Worm (Caenorhabditis elegans): Measurements from ENCODE around the gene mig-6.

mig-6 gene

DNA sequence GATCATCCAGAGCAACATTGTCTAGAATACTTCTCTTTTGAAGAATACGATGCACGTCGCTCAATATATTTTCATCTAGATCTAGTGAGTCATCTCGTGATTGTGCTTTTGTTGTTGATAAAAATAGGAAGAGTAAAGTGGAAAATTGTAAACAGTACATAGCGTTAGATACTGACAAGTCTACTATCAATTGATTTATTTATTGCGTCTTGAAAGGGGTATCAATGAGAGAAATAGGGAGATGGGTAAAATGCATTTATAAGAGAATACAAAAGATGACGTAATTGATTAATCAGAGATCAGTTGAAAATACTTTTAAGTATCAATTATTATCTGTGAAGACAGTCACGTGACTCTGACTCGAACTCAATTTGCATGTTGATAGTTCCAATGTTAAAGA is 9.9 kb downstream of the mig-6 start, which contains the start of gene txt-5 (continued):
- TF ChIP-seq daf-12 (tag; optimal IDR thresholded peaks at IDR 0.05) (no peak), lin-29 (GFP tag; IDR thresholded peaks at IDR 0.05) (no peak), lir-3 (tag; optimal IDR thresholded peaks at IDR 0.05) (no peak)

DNA sequence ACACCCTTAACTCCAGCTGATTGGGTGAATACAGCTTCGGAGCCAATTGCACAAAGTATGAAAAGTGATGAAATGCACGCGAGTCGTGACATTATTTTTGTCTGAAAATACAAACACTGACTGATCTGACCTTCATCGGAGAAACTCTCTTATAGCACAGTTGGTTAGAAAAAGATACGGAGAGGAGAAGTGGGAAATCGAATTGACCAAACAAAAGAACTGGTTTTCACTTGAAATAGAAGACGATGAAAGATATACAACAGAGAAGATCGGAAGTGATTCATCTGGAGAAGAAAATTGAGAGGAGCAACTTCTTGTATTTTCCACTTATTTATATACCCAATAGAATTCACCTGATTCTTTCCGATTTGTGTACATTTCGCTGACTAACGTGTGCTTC is 10.8 kb downstream of the mig-6 start, which contains the start of gene ttr-33:
Gene ttr-33, minus strand, starts transcription at position 101 of the 400 bp plus-strand sequence.
- peak; percentile 4 for TF ChIP-seq nhr-28 (tag; optimal IDR thresholded peaks at IDR 0.05)
- TF ChIP-seq nhr-6 (tag; optimal IDR thresholded peaks at IDR 0.05), result no peak
- peak; percentile 5 for TF ChIP-seq ama-1 (optimal IDR thresholded peaks at IDR 0.05)

DNA sequence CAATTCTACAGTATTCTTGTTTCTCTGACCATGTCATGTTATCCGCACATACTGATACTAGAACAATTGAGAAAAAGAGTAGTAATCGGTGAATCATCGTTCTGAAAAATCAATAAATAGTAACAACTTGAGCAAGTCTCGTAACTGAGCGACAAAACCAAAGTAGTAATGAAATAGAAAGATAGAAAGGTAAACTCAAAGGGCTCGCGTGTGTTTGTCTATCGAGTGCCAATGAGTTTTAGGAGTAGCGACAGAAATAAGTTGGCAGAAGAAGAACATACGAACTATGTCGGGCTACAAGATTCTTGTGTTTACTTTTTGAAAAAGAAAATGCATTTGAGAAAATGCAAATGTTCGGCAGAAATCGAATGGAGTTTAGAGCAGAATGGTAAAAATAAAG is 12.5 kb downstream of the mig-6 start, which contains the start of gene C37C3.12:
Gene C37C3.12, minus strand, starts transcription at position 101 of the 400 bp plus-strand sequence.
- TF ChIP-seq snpc-4 (tag; optimal IDR thresholded peaks at IDR 0.05), result no peak
- TF ChIP-seq mxl-2 (GFP tag; conservative IDR thresholded peaks at IDR 0.05), result no peak
- no peak for TF ChIP-seq attf-4 (tag; optimal IDR thresholded peaks at IDR 0.05)
- TF ChIP-seq nhr-76 (tag; optimal IDR thresholded peaks at IDR 0.05), result no peak
- TF ChIP-seq lin-15B (tag; optimal IDR thresholded peaks at IDR 0.05), result no peak
- TF ChIP-seq unc-130 (GFP tag; optimal IDR thresholded peaks at IDR 0.05), result no peak
- TF ChIP-seq F44E2.7 (GFP tag; IDR thresholded peaks at IDR 0.05), result no peak
- no peak for TF ChIP-seq daf-12 (tag; optimal IDR thresholded peaks at IDR 0.05)
- TF ChIP-seq mdl-1 (tag; optimal IDR thresholded peaks at IDR 0.05), result no peak
- TF ChIP-seq zfp-3 (GFP tag; conservative IDR thresholded peaks at IDR 0.05), result no peak
- TF ChIP-seq Y105C5A.15 (GFP tag; IDR thresholded peaks at IDR 0.05), result no peak
- TF ChIP-seq T20F7.1 (GFP tag; optimal IDR thresholded peaks at IDR 0.05), result no peak
- no peak for TF ChIP-seq tra-1 (GFP tag; IDR thresholded peaks at IDR 0.05)
- TF ChIP-seq hmg-1.1 (GFP tag; IDR thresholded peaks at IDR 0.05), result no peak
- no peak for TF ChIP-seq nhr-77 (tag; optimal IDR thresholded peaks at IDR 0.05)
- TF ChIP-seq ZK337.2 (GFP tag; IDR thresholded peaks at IDR 0.05), result no peak
- no peak for TF ChIP-seq madf-9 (GFP tag; conservative IDR thresholded peaks at IDR 0.05)
- TF ChIP-seq ztf-7 (tag; optimal IDR thresholded peaks at IDR 0.05), result no peak

DNA sequence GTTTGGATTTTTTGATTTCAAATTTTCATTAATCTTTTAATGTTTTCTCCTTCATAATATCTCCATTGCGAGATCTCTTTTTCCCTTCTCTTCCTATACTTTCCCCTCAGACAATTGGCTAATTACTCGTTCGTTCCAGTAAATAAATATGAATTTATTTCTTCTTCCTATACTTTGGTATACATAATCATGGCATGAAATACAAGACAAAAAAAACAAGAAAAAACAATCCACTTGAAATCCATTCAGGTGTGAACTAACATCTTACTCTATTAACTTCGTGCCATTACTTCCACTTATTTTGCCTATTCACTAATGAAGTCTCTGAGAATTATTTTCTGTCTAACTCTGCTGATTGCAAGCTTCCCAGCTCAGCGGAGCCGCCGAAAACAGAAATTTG is 15.2 kb downstream of the mig-6 start, which contains the start of gene grd-8:
Gene grd-8, plus strand, starts transcription at position 301 of the 400 bp plus-strand sequence.
- TF ChIP-seq gei-8 (GFP tag; optimal IDR thresholded peaks at IDR 0.05) (no peak), lin-15B (tag; optimal IDR thresholded peaks at IDR 0.05) (no peak), Y75B8A.6 (GFP tag; IDR thresholded peaks at IDR 0.05) (no peak), nhr-28 (tag; optimal IDR thresholded peaks at IDR 0.05) (no peak), ztf-11 (tag; optimal IDR thresholded peaks at IDR 0.05) (no peak), fos-1 (tag; optimal IDR thresholded peaks at IDR 0.05) (no peak), egl-27 (tag; optimal IDR thresholded peaks at IDR 0.05) (no peak), daf-12 (tag; optimal IDR thresholded peaks at IDR 0.05) (no peak), saeg-2 (GFP tag; IDR thresholded peaks at IDR 0.05) (no peak), attf-4 (tag; optimal IDR thresholded peaks at IDR 0.05) (no peak), hlh-11 (tag; optimal IDR thresholded peaks at IDR 0.05) (no peak)

DNA sequence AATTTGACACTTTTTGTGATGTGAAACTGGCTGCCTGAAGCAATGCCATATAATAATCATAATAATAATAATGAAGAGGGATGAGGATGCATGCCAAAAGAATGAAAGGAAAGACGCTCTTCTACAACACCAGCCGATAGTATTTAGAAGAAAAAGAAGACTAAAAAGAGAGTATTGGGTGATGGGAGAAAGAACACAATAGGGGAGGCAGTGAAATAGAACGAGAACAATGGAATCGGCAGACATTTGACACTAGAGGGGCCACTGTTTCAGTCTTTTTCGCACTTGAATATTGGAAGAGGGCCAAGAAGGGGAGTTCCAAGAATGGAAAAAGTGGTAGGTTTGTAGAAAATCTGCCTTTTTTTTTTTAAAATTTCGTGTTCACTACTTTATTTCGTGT is 20.2 kb downstream of the mig-6 start, which contains the start of gene memo-1:
Gene memo-1, minus strand, starts transcription at position 2 of the 400 bp plus-strand sequence.
- TF ChIP-seq Y75B8A.6 (GFP tag; IDR thresholded peaks at IDR 0.05) (no peak), lin-13 (GFP tag; optimal IDR thresholded peaks at IDR 0.05) (no peak), hlh-30 (tag; optimal IDR thresholded peaks at IDR 0.05; ENCODE audit: insufficient read depth) (no peak), lin-38 (GFP tag; IDR thresholded peaks at IDR 0.05) (0 out of 2 replicates have a peak, but pooled peaks have one; percentile 17), dmd-6 (GFP tag; IDR thresholded peaks at IDR 0.05) (0 out of 2 replicates have a peak, but pooled peaks have one; percentile 9), zag-1 (tag; optimal IDR thresholded peaks at IDR 0.05) (no peak), aha-1 (tag) (peak; percentile 33), mep-1 (tag; optimal IDR thresholded peaks at IDR 0.05) (no peak), unc-62 (GFP tag; optimal IDR thresholded peaks at IDR 0.05 in 1 of 2) (peak in 1 of 2 experiments; percentile 89), unc-62 (tag; optimal IDR thresholded peaks at IDR 0.05) (no peak), F10B5.3 (tag; optimal IDR thresholded peaks at IDR 0.05) (no peak)
